Worm (Caenorhabditis elegans): ENCODE data around the gene W09C2.8.

DNA sequence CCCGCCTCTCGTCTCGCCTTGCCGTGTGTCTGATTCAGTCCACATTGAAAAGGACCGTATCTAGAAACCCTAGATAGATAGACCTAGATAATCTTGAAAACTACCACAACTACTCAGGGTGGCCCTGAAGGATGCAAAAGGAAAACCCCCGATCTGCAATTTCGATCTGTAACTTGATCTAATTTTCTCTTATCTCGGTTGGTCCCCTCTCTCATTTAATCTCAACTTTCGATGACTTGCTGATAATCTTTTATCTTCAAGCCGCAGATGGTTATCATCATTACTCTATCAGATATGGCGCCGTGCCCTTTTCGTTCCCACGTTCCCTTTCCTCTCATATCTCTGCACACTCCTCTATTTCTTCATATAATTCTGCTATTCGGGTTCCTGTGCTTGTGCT lies 8.7 kb downstream of the W09C2.8 start:
- no peak for TF ChIP-seq T22C8.4 (GFP tag; IDR thresholded peaks at IDR 0.05)
- TF ChIP-seq klf-2 (GFP tag; conservative IDR thresholded peaks at IDR 0.05), result no peak
- TF ChIP-seq ztf-23 (GFP tag; IDR thresholded peaks at IDR 0.05), result no peak
- TF ChIP-seq ztf-29 (GFP tag; IDR thresholded peaks at IDR 0.05), result no peak
- TF ChIP-seq tab-1 (GFP tag; IDR thresholded peaks at IDR 0.05), result no peak
- no peak for TF ChIP-seq cog-1 (tag; optimal IDR thresholded peaks at IDR 0.05)
- TF ChIP-seq med-1 (GFP tag; optimal IDR thresholded peaks at IDR 0.05; ENCODE audit: insufficient read depth), result no peak
